Fruit fly (Drosophila melanogaster): ENCODE data around the gene inaF-D.

The inaF-D gene

DNA sequence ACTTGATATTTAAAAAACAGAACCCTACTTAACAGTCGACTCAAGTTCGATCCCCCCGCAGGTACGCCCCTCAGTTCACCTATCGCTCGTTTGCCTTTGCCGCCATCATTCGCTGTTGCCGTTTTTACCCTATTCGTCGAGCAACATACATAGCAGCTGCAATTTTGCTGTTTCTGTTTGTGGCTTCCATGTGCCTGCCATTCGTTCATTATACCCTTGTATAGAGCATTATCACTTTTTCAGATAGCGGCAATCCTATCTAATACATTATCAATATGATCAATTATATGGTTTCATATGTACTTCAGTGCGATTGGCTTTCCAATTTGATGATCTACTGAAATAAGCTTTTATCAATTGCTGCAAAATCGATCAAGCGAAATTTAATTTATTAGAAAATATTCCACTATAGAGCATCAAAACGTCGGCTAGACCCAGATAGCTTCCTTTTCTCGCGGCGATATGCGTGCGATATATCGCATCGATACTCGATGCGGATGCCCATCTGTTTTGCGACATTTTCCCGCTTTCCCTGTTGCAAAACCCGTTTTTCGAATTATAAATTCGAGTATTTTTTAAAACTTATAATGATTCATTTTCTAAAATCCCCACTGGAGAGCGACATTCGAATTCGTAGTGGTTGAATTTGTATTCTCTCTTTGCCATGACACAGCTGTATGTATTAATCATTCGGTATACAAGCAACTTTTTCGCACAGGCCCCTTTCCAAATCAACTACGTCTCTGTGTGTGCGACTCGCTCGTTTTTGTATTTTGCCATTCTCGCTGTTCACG, 12.8 kb downstream of the inaF-D start (continued):
- TF ChIP-seq gcm2 (GFP tag; optimal IDR thresholded peaks at IDR 0.05), result peak; percentile 61
- peak; percentile 68 for TF ChIP-seq CG10462 (GFP tag; optimal IDR thresholded peaks at IDR 0.05)
- TF ChIP-seq Ets97D (GFP tag; optimal IDR thresholded peaks at IDR 0.05), result no peak
- no peak for TF ChIP-seq Dp (GFP tag; optimal IDR thresholded peaks at IDR 0.05)
- TF ChIP-seq sens (GFP tag), result peak; percentile 96
- TF ChIP-seq Dbx (GFP tag; IDR thresholded peaks at IDR 0.05), result peak; percentile 84; the same call in 2 of the 3 replicates
- TF ChIP-seq CG12236 (GFP tag; optimal IDR thresholded peaks at IDR 0.05), result peak; percentile 60
- TF ChIP-seq tio (GFP tag; optimal IDR thresholded peaks at IDR 0.05), result peak; percentile 89
- peak; percentile 82 for TF ChIP-seq CG11398 (GFP tag; optimal IDR thresholded peaks at IDR 0.05)
- TF ChIP-seq HLH54F (GFP tag; optimal IDR thresholded peaks at IDR 0.05), result peak; percentile 84
- peak; percentile 83 for TF ChIP-seq Mad (GFP tag; optimal IDR thresholded peaks at IDR 0.05)
- TF ChIP-seq B-H1 (GFP tag; IDR thresholded peaks at IDR 0.05), result peak; percentile 65
- peak; percentile 83 for TF ChIP-seq Usf (GFP tag; optimal IDR thresholded peaks at IDR 0.05)
- peak; percentile 87 for TF ChIP-seq CG12659 (GFP tag; optimal IDR thresholded peaks at IDR 0.05)
- peak; percentile 67 for TF ChIP-seq zfh1 (GFP tag; IDR thresholded peaks at IDR 0.05)
- TF ChIP-seq kay (GFP tag; optimal IDR thresholded peaks at IDR 0.05), result peak; percentile 79
- TF ChIP-seq MBD-R2 (GFP tag; IDR thresholded peaks at IDR 0.05), result peak; percentile 31; the same call in 1 of the 2 replicates
- peak; percentile 66 for TF ChIP-seq MTF-1 (GFP tag; optimal IDR thresholded peaks at IDR 0.05; ENCODE audit: borderline replicate concordance)
- peak; percentile 97 for TF ChIP-seq row (GFP tag; IDR thresholded peaks at IDR 0.05)
- peak; percentile 34 for TF ChIP-seq B-H2 (GFP tag; optimal IDR thresholded peaks at IDR 0.05)
- peak; percentile 81 for TF ChIP-seq fu2 (GFP tag; optimal IDR thresholded peaks at IDR 0.05)
- TF ChIP-seq CG12299 (tag; optimal IDR thresholded peaks at IDR 0.05), result peak; percentile 66
- TF ChIP-seq trem (tag; optimal IDR thresholded peaks at IDR 0.05), result peak; percentile 74
- peak; percentile 72 for TF ChIP-seq Dad (GFP tag; optimal IDR thresholded peaks at IDR 0.05)
- TF ChIP-seq yki (optimal IDR thresholded peaks at IDR 0.05), result no peak
- peak; percentile 61 for TF ChIP-seq CG10366 (GFP tag; IDR thresholded peaks at IDR 0.05)
- peak; percentile 76 for TF ChIP-seq CG10654 (GFP tag; optimal IDR thresholded peaks at IDR 0.05)
- TF ChIP-seq ac (GFP tag; optimal IDR thresholded peaks at IDR 0.05), result peak; percentile 80
- TF ChIP-seq scrt (GFP tag; optimal IDR thresholded peaks at IDR 0.05), result peak; percentile 78
- peak; percentile 93 for TF ChIP-seq CG2712 (tag; optimal IDR thresholded peaks at IDR 0.05)
- TF ChIP-seq CG3163 (GFP tag; optimal IDR thresholded peaks at IDR 0.05), result peak; percentile 67
- TF ChIP-seq oc (tag; optimal IDR thresholded peaks at IDR 0.05), result peak; percentile 82
- peak; percentile 64; the same call in 1 of the 3 replicates for TF ChIP-seq mld (GFP tag; IDR thresholded peaks at IDR 0.05; ENCODE audit: partially characterized antibody)
- TF ChIP-seq CG8089 (GFP tag; optimal IDR thresholded peaks at IDR 0.05), result peak; percentile 75
- TF ChIP-seq hkb (optimal IDR thresholded peaks at IDR 0.05), result no peak
- peak; percentile 83 for TF ChIP-seq hkb (GFP tag; IDR thresholded peaks at IDR 0.05)
- TF ChIP-seq ap (GFP tag; IDR thresholded peaks at IDR 0.05), result peak; percentile 67
- peak; percentile 84 for TF ChIP-seq shn (GFP tag; optimal IDR thresholded peaks at IDR 0.05)
- 0 out of 2 replicates have a peak, but pooled peaks have one; percentile 3 for TF ChIP-seq CG16779 (GFP tag; IDR thresholded peaks at IDR 0.05)
- TF ChIP-seq Dip2 (GFP tag; IDR thresholded peaks at IDR 0.05), result no peak
- peak; percentile 83 for TF ChIP-seq slou (GFP tag; optimal IDR thresholded peaks at IDR 0.05)
- TF ChIP-seq CG15011 (GFP tag; optimal IDR thresholded peaks at IDR 0.05), result peak; percentile 77
- peak; percentile 92 for TF ChIP-seq CG2120 (GFP tag; optimal IDR thresholded peaks at IDR 0.05)
- peak in 1 of 3 experiments; percentile 18 for TF ChIP-seq Stat92E (GFP tag; optimal IDR thresholded peaks at IDR 0.05)
- peak; percentile 59 for TF ChIP-seq CG6654 (GFP tag; optimal IDR thresholded peaks at IDR 0.05)
- TF ChIP-seq gsb (GFP tag; IDR thresholded peaks at IDR 0.05), result peak; percentile 73
- TF ChIP-seq Asciz (GFP tag; optimal IDR thresholded peaks at IDR 0.05), result peak; percentile 74
- TF ChIP-seq CG15601 (tag; optimal IDR thresholded peaks at IDR 0.05), result peak; percentile 70
- TF ChIP-seq CG34422 (GFP tag; IDR thresholded peaks at IDR 0.05), result peak; percentile 81
- peak; percentile 79 to 91 for TF ChIP-seq dpn (GFP tag; optimal IDR thresholded peaks at IDR 0.05)

All from whole organism, embryonic.